Worm (Caenorhabditis elegans): Measurements from ENCODE around the gene clec-222.
"Not testable (repeated sequence)": the region's sequence is repeated elsewhere in the genome, so short reads cannot be mapped to it uniquely, and the experiment has no call there.

ce11 chrV:11286114-11286513 lies 15.0 kb downstream of the clec-222 start, which contains the start of gene C03E10.3:
- TF ChIP-seq ama-1 (optimal IDR thresholded peaks at IDR 0.05); C08G9.2 (tag; optimal IDR thresholded peaks at IDR 0.05); ceh-6 (GFP tag; optimal IDR thresholded peaks at IDR 0.05); rnt-1 (tag; optimal IDR thresholded peaks at IDR 0.05); pros-1 (tag; optimal IDR thresholded peaks at IDR 0.05); hlh-30 (tag; optimal IDR thresholded peaks at IDR 0.05; ENCODE audit: insufficient read depth): not testable (repeated sequence)

All from whole organism, late embryonic.